Worm (Caenorhabditis elegans): Measurements from ENCODE around the gene fax-1.

The fax-1 gene

ce11 chrX:3181376-3181775 is 17.8 kb downstream of the fax-1 start:
- TF ChIP-seq tbx-11 (GFP tag; IDR thresholded peaks at IDR 0.05) (no peak), flt-1 (GFP tag; IDR thresholded peaks at IDR 0.05) (no peak), ets-7 (tag; optimal IDR thresholded peaks at IDR 0.05) (no peak)

- TF ChIP-seq aly-1 (tag; optimal IDR thresholded peaks at IDR 0.05), result no peak
- no peak for TF ChIP-seq ceh-36 (tag; optimal IDR thresholded peaks at IDR 0.05)
- no peak for TF ChIP-seq sea-1 (GFP tag; conservative IDR thresholded peaks at IDR 0.05)
- no peak for TF ChIP-seq tra-4 (tag; optimal IDR thresholded peaks at IDR 0.05)
- TF ChIP-seq tbx-37 (GFP tag; conservative IDR thresholded peaks at IDR 0.05), result no peak
- TF ChIP-seq ceh-13 (GFP tag; optimal IDR thresholded peaks at IDR 0.05), result no peak
- no peak for TF ChIP-seq ama-1 (optimal IDR thresholded peaks at IDR 0.05)
- TF ChIP-seq pes-1 (GFP tag; IDR thresholded peaks at IDR 0.05), result no peak
- TF ChIP-seq flt-1 (GFP tag; IDR thresholded peaks at IDR 0.05), result no peak
- no peak for TF ChIP-seq hnd-1 (tag; optimal IDR thresholded peaks at IDR 0.05)
Measured at ce11 chrX:3178501-3178900, 20.6 kb downstream of the fax-1 start, which contains the start of gene klp-4. Gene klp-4, minus strand, starts transcription at chrX:3178701.

ce11 chrX:3176728-3177127 is 22.4 kb downstream of the fax-1 start:
- no peak for TF ChIP-seq sea-1 (GFP tag; conservative IDR thresholded peaks at IDR 0.05)
- no peak for TF ChIP-seq ceh-13 (GFP tag; optimal IDR thresholded peaks at IDR 0.05)
- no peak for TF ChIP-seq pes-1 (GFP tag; IDR thresholded peaks at IDR 0.05)
- TF ChIP-seq hmbx-1 (tag; optimal IDR thresholded peaks at IDR 0.05), result no peak
- no peak for TF ChIP-seq tbx-37 (GFP tag; conservative IDR thresholded peaks at IDR 0.05)
- TF ChIP-seq F13C5.2 (tag; optimal IDR thresholded peaks at IDR 0.05), result no peak
- no peak for TF ChIP-seq flt-1 (GFP tag; IDR thresholded peaks at IDR 0.05)
- TF ChIP-seq scrt-1 (GFP tag; IDR thresholded peaks at IDR 0.05), result no peak

- TF ChIP-seq B0310.2 (tag; optimal IDR thresholded peaks at IDR 0.05), result no peak
Measured at ce11 chrX:3170456-3170855, 28.7 kb downstream of the fax-1 start, which contains the start of gene C15C7.6. Gene C15C7.6, minus strand, starts transcription at chrX:3170556.

ce11 chrX:3165569-3165968 is 33.6 kb downstream of the fax-1 start, which contains the start of gene pfut-1:
Gene pfut-1, plus strand, starts transcription at chrX:3165826.
- TF ChIP-seq pes-1 (GFP tag; IDR thresholded peaks at IDR 0.05) (no peak), hmbx-1 (tag; optimal IDR thresholded peaks at IDR 0.05) (no peak), flt-1 (GFP tag; IDR thresholded peaks at IDR 0.05) (no peak), tra-4 (tag; optimal IDR thresholded peaks at IDR 0.05) (no peak), sea-1 (GFP tag; conservative IDR thresholded peaks at IDR 0.05) (no peak), ets-7 (tag; optimal IDR thresholded peaks at IDR 0.05) (no peak), B0310.2 (tag; optimal IDR thresholded peaks at IDR 0.05) (no peak), tbx-37 (GFP tag; conservative IDR thresholded peaks at IDR 0.05) (no peak), aly-1 (tag; optimal IDR thresholded peaks at IDR 0.05) (no peak), hnd-1 (tag; optimal IDR thresholded peaks at IDR 0.05) (no peak), ceh-36 (tag; optimal IDR thresholded peaks at IDR 0.05) (no peak), hmg-4 (GFP tag; optimal IDR thresholded peaks at IDR 0.05) (no peak), ceh-13 (GFP tag; optimal IDR thresholded peaks at IDR 0.05) (no peak), tbx-11 (GFP tag; IDR thresholded peaks at IDR 0.05) (no peak), scrt-1 (GFP tag; IDR thresholded peaks at IDR 0.05) (no peak), ama-1 (optimal IDR thresholded peaks at IDR 0.05) (no peak), F13C5.2 (tag; optimal IDR thresholded peaks at IDR 0.05) (no peak)

ce11 chrX:3163972-3164575 is 35.1 kb downstream of the fax-1 start, which contains the start of gene syx-6:
Gene syx-6, plus strand, starts transcription at chrX:3164525.
- TF ChIP-seq flt-1 (GFP tag; IDR thresholded peaks at IDR 0.05) (no peak), aly-1 (tag; optimal IDR thresholded peaks at IDR 0.05) (no peak), pes-1 (GFP tag; IDR thresholded peaks at IDR 0.05) (no peak), tra-4 (tag; optimal IDR thresholded peaks at IDR 0.05) (no peak), B0310.2 (tag; optimal IDR thresholded peaks at IDR 0.05) (no peak), ceh-36 (tag; optimal IDR thresholded peaks at IDR 0.05) (no peak), hmbx-1 (tag; optimal IDR thresholded peaks at IDR 0.05) (no peak), hnd-1 (tag; optimal IDR thresholded peaks at IDR 0.05) (no peak), F13C5.2 (tag; optimal IDR thresholded peaks at IDR 0.05) (no peak), ets-7 (tag; optimal IDR thresholded peaks at IDR 0.05) (no peak), hmg-4 (GFP tag; optimal IDR thresholded peaks at IDR 0.05) (no peak), ceh-13 (GFP tag; optimal IDR thresholded peaks at IDR 0.05) (no peak), ama-1 (optimal IDR thresholded peaks at IDR 0.05) (no peak), sea-1 (GFP tag; conservative IDR thresholded peaks at IDR 0.05) (no peak), tbx-11 (GFP tag; IDR thresholded peaks at IDR 0.05) (no peak), scrt-1 (GFP tag; IDR thresholded peaks at IDR 0.05) (no peak), tbx-37 (GFP tag; conservative IDR thresholded peaks at IDR 0.05) (no peak)

ce11 chrX:3159542-3159941 is 39.6 kb downstream of the fax-1 start, which contains the start of gene gcc-1:
Gene gcc-1, plus strand, starts transcription at chrX:3159940.
- TF ChIP-seq ceh-36 (tag; optimal IDR thresholded peaks at IDR 0.05) (no peak), flt-1 (GFP tag; IDR thresholded peaks at IDR 0.05) (0 out of 2 replicates have a peak, but pooled peaks have one; percentile 9), ets-7 (tag; optimal IDR thresholded peaks at IDR 0.05) (no peak), tbx-37 (GFP tag; conservative IDR thresholded peaks at IDR 0.05) (0 out of 2 replicates have a peak, but pooled peaks have one; percentile 21)

ce11 chrX:3156062-3156791 is 42.9 kb downstream of the fax-1 start:
- TF ChIP-seq pes-1 (GFP tag; IDR thresholded peaks at IDR 0.05), result no peak
